Fruit fly (Drosophila melanogaster): ENCODE measurements around the gene CG43057.

Gene CG43057

dm6 chr2L:8274958-8275584 is 31.3 kb upstream of the CG43057 start (continued):
- peak; percentile 34 for TF ChIP-seq HHEX (GFP tag; optimal IDR thresholded peaks at IDR 0.05)
- no peak for TF ChIP-seq CG18011 (GFP tag; optimal IDR thresholded peaks at IDR 0.05)
- no peak for TF ChIP-seq crc (GFP tag; optimal IDR thresholded peaks at IDR 0.05)
- TF ChIP-seq Spps (tag; optimal IDR thresholded peaks at IDR 0.05) = peak; percentile 54
- TF ChIP-seq bbx (GFP tag; IDR thresholded peaks at IDR 0.05; ENCODE audit: partially characterized antibody) = no peak
- no peak for TF ChIP-seq crol (GFP tag; IDR thresholded peaks at IDR 0.05)
- TF ChIP-seq maf-S (GFP tag; optimal IDR thresholded peaks at IDR 0.05) = no peak
- peak; percentile 88 for TF ChIP-seq dmrt11E (tag; optimal IDR thresholded peaks at IDR 0.05)
- peak; percentile 23 for TF ChIP-seq Abd-B (GFP tag; optimal IDR thresholded peaks at IDR 0.05)
- no peak for TF ChIP-seq kah (GFP tag; optimal IDR thresholded peaks at IDR 0.05)
- peak; percentile 22; the same call in 1 of the 2 replicates for TF ChIP-seq Rfx (GFP tag; IDR thresholded peaks at IDR 0.05)
- no peak for TF ChIP-seq hb (GFP tag; IDR thresholded peaks at IDR 0.05; ENCODE audit: partially characterized antibody)
- peak; percentile 29 for TF ChIP-seq CG17802 (tag; optimal IDR thresholded peaks at IDR 0.05)
- no peak for TF ChIP-seq CG1647 (GFP tag; optimal IDR thresholded peaks at IDR 0.05)
- peak; percentile 45 for TF ChIP-seq CG3407 (GFP tag; optimal IDR thresholded peaks at IDR 0.05)
- no peak for TF ChIP-seq Ets97D (GFP tag; optimal IDR thresholded peaks at IDR 0.05)
- peak; percentile 33 for TF ChIP-seq ewg (GFP tag; optimal IDR thresholded peaks at IDR 0.05)
- TF ChIP-seq Mrtf (GFP tag; IDR thresholded peaks at IDR 0.05) = no peak
- TF ChIP-seq sc (optimal IDR thresholded peaks at IDR 0.05) = no peak
- peak; percentile 46 for TF ChIP-seq sc (GFP tag; optimal IDR thresholded peaks at IDR 0.05)
- peak; percentile 43; the same call in 1 of the 3 replicates for TF ChIP-seq CG3726 (GFP tag; IDR thresholded peaks at IDR 0.05)
- TF ChIP-seq gt (GFP tag; IDR thresholded peaks at IDR 0.05) = no peak
- peak; percentile 72 for TF ChIP-seq seq (GFP tag; IDR thresholded peaks at IDR 0.05)
- TF ChIP-seq twi (tag; optimal IDR thresholded peaks at IDR 0.05) = peak; percentile 65
- TF ChIP-seq mirr (GFP tag; optimal IDR thresholded peaks at IDR 0.05) = no peak
- TF ChIP-seq gcm (GFP tag; optimal IDR thresholded peaks at IDR 0.05) = peak; percentile 78
- TF ChIP-seq lilli (GFP tag; optimal IDR thresholded peaks at IDR 0.05) = peak; percentile 31
- TF ChIP-seq mld (GFP tag; IDR thresholded peaks at IDR 0.05; ENCODE audit: partially characterized antibody) = no peak
- TF ChIP-seq BtbVII (GFP tag; optimal IDR thresholded peaks at IDR 0.05) = peak; percentile 22
- no peak for TF ChIP-seq Dref (GFP tag; IDR thresholded peaks at IDR 0.05)
- peak; percentile 14 for TF ChIP-seq disco-r (GFP tag; optimal IDR thresholded peaks at IDR 0.05)
- TF ChIP-seq bab2 (GFP tag; optimal IDR thresholded peaks at IDR 0.05) = no peak
- no peak for TF ChIP-seq CG1792 (GFP tag; optimal IDR thresholded peaks at IDR 0.05)
- TF ChIP-seq sqz (GFP tag; optimal IDR thresholded peaks at IDR 0.05) = peak; percentile 34
- TF ChIP-seq cas (GFP tag; IDR thresholded peaks at IDR 0.05) = no peak
- TF ChIP-seq CG17829 (tag; optimal IDR thresholded peaks at IDR 0.05) = peak; percentile 86
- TF ChIP-seq vfl (GFP tag; optimal IDR thresholded peaks at IDR 0.05) = no peak
- TF ChIP-seq Xbp1 (GFP tag; optimal IDR thresholded peaks at IDR 0.05) = peak; percentile 63
- no peak for TF ChIP-seq CG7357 (GFP tag; IDR thresholded peaks at IDR 0.05)
- TF ChIP-seq CG8924 (tag; optimal IDR thresholded peaks at IDR 0.05) = peak; percentile 90
- no peak for TF ChIP-seq CG6272 (GFP tag; IDR thresholded peaks at IDR 0.05)
- peak; percentile 36 for TF ChIP-seq CG2202 (tag; optimal IDR thresholded peaks at IDR 0.05)
- TF ChIP-seq Usf (GFP tag; optimal IDR thresholded peaks at IDR 0.05) = no peak
- TF ChIP-seq HmgD (GFP tag; optimal IDR thresholded peaks at IDR 0.05) = no peak
- TF ChIP-seq fd3F (GFP tag; optimal IDR thresholded peaks at IDR 0.05) = no peak
- no peak for TF ChIP-seq ab (GFP tag; optimal IDR thresholded peaks at IDR 0.05)
- no peak for TF ChIP-seq CG4617 (GFP tag; optimal IDR thresholded peaks at IDR 0.05; ENCODE audit: borderline replicate concordance)
- no peak for TF ChIP-seq Dfd (GFP tag; optimal IDR thresholded peaks at IDR 0.05)
- peak; percentile 61; the same call in 1 of the 2 replicates for TF ChIP-seq stc (GFP tag; IDR thresholded peaks at IDR 0.05)
- no peak for TF ChIP-seq CG9215 (GFP tag; IDR thresholded peaks at IDR 0.05)
- no peak for TF ChIP-seq HLH54F (GFP tag; optimal IDR thresholded peaks at IDR 0.05)

Data from whole organism, embryonic.